Fruit fly (Drosophila melanogaster) Kc167 (cell line): ENCODE measurements around the gene Ggt-1.

Experiments
- Sin3A ChIP-seq: fragments of >200 bp; optimal IDR thresholded peaks from 2 replicates; lab custom pipeline; 2018; ENCODE audit warnings: missing external identifiers
- h ChIP-seq: fragments of >200 bp; optimal IDR thresholded peaks from 3 replicates; lab custom pipeline; 2018; ENCODE audit warnings: missing external identifiers
- insv ChIP-seq: fragments of >200 bp; optimal IDR thresholded peaks from 3 replicates; lab custom pipeline; 2018; ENCODE audit warnings: missing external identifiers

dm6 chrX:18524594-18525266 lies 12.4 kb upstream of the Ggt-1 start:
- TF ChIP-seq insv (lab: Kevin White, UChicago) (no peak), Sin3A (no peak), h (lab: Kevin White, UChicago) (no peak)
